Fruit fly (Drosophila melanogaster): ENCODE results near the gene MME1.
A peak's percentile ranks its signal among the peaks of the same experiment; 100 is the strongest.

MME1 gene

dm6 chr2L:7033100-7033675, 5.9 kb downstream of the MME1 start (continued):
- TF ChIP-seq slp2 (GFP tag; optimal IDR thresholded peaks at IDR 0.05) (no peak), CG6683 (GFP tag; optimal IDR thresholded peaks at IDR 0.05) (no peak), CG13624 (GFP tag; optimal IDR thresholded peaks at IDR 0.05) (peak; percentile 60), CG7745 (tag; optimal IDR thresholded peaks at IDR 0.05) (no peak), MBD-R2 (GFP tag; IDR thresholded peaks at IDR 0.05) (0 out of 2 replicates have a peak, but pooled peaks have one; percentile 31), Nf-YC (tag; optimal IDR thresholded peaks at IDR 0.05) (peak; percentile 40), cg (GFP tag; optimal IDR thresholded peaks at IDR 0.05) (peak; percentile 97), D19A (tag; optimal IDR thresholded peaks at IDR 0.05) (no peak), crol (GFP tag; IDR thresholded peaks at IDR 0.05) (no peak), CG10959 (GFP tag; IDR thresholded peaks at IDR 0.05) (no peak), CG11560 (tag; IDR thresholded peaks at IDR 0.05) (no peak), Camta (GFP tag; optimal IDR thresholded peaks at IDR 0.05) (peak; percentile 3), CG8478 (optimal IDR thresholded peaks at IDR 0.05) (peak; percentile 83), maf-S (GFP tag; optimal IDR thresholded peaks at IDR 0.05) (peak; percentile 14), Dll (GFP tag; IDR thresholded peaks at IDR 0.05; ENCODE audit: partially characterized antibody) (no peak), CG34224 (GFP tag; IDR thresholded peaks at IDR 0.05; ENCODE audit: partially characterized antibody) (no peak), bab2 (GFP tag; optimal IDR thresholded peaks at IDR 0.05) (no peak), CoRest (tag; optimal IDR thresholded peaks at IDR 0.05) (no peak), ranshi (GFP tag; IDR thresholded peaks at IDR 0.05) (0 out of 2 replicates have a peak, but pooled peaks have one; percentile 8), dmrt11E (tag; optimal IDR thresholded peaks at IDR 0.05) (no peak), CG18619 (GFP tag; optimal IDR thresholded peaks at IDR 0.05) (no peak), CG10543 (GFP tag; optimal IDR thresholded peaks at IDR 0.05) (peak; percentile 2), wor (GFP tag; IDR thresholded peaks at IDR 0.05) (no peak), aop (GFP tag; IDR thresholded peaks at IDR 0.05) (no peak), CG12659 (GFP tag; optimal IDR thresholded peaks at IDR 0.05) (peak; percentile 18), CG3995 (GFP tag; optimal IDR thresholded peaks at IDR 0.05) (no peak), CG4617 (GFP tag; optimal IDR thresholded peaks at IDR 0.05; ENCODE audit: borderline replicate concordance) (no peak), Nf-YA (GFP tag; IDR thresholded peaks at IDR 0.05) (no peak), ftz-f1 (GFP tag; optimal IDR thresholded peaks at IDR 0.05) (no peak), Opbp (GFP tag; IDR thresholded peaks at IDR 0.05; ENCODE audit: partially characterized antibody) (no peak), CG12236 (GFP tag; optimal IDR thresholded peaks at IDR 0.05) (no peak), Dbx (GFP tag; IDR thresholded peaks at IDR 0.05) (peak; percentile 34; the same call in 1 of the 3 replicates), cad (GFP tag; optimal IDR thresholded peaks at IDR 0.05) (no peak), CG2202 (tag; optimal IDR thresholded peaks at IDR 0.05) (no peak), CG6854 (GFP tag; optimal IDR thresholded peaks at IDR 0.05) (no peak), gsb (GFP tag; IDR thresholded peaks at IDR 0.05) (0 out of 2 replicates have a peak, but pooled peaks have one; percentile 10), vfl (GFP tag; optimal IDR thresholded peaks at IDR 0.05) (no peak), ken (GFP tag; IDR thresholded peaks at IDR 0.05) (no peak), wek (GFP tag; optimal IDR thresholded peaks at IDR 0.05) (peak; percentile 41)

dm6 chr2L:7037773-7038327, 10.5 kb downstream of the MME1 start, which contains the start of gene milt:
milt (plus strand) TSS chr2L:7037823.
- TF ChIP-seq CG30020 (tag; optimal IDR thresholded peaks at IDR 0.05) (peak; percentile 36), hb (GFP tag; IDR thresholded peaks at IDR 0.05; ENCODE audit: partially characterized antibody) (peak; percentile 92), nau (GFP tag; optimal IDR thresholded peaks at IDR 0.05) (no peak), sqz (GFP tag; optimal IDR thresholded peaks at IDR 0.05) (peak; percentile 93), da (GFP tag; optimal IDR thresholded peaks at IDR 0.05) (no peak), bbx (GFP tag; IDR thresholded peaks at IDR 0.05; ENCODE audit: partially characterized antibody) (peak; percentile 94), Fer3 (tag; optimal IDR thresholded peaks at IDR 0.05) (no peak), Ets97D (GFP tag; optimal IDR thresholded peaks at IDR 0.05) (peak; percentile 52), Chrac-16 (GFP tag; optimal IDR thresholded peaks at IDR 0.05) (no peak), Mrtf (GFP tag; IDR thresholded peaks at IDR 0.05) (no peak), emc (GFP tag; optimal IDR thresholded peaks at IDR 0.05) (peak; percentile 9), stwl (tag; optimal IDR thresholded peaks at IDR 0.05) (peak; percentile 82), CG1603 (tag; optimal IDR thresholded peaks at IDR 0.05) (peak; percentile 65)
